Fruit fly (Drosophila melanogaster) whole organism, prepupa: ENCODE data around the gene CG33941.

Source experiments
- Blimp-1 ChIP-seq: fragments of 200-800 bp; sonication (Bioruptor generic); optimal IDR thresholded peaks from 3 replicates; lab custom pipeline; 2017; ENCODE audit warnings: missing biosample characterization, missing genetic modification characterization, mild to moderate bottlenecking, moderate library complexity, missing genetic modification reagents
- CG10631 ChIP-seq: fragments of 200-800 bp; sonication (Bioruptor generic); optimal IDR thresholded peaks from 2 replicates; lab custom pipeline; 2016; ENCODE audit warnings: missing biosample characterization, missing genetic modification characterization
- CG10669 ChIP-seq: fragments of 200-800 bp; sonication (Bioruptor generic); optimal IDR thresholded peaks from 3 replicates; lab custom pipeline; 2018; ENCODE audit warnings: missing biosample characterization, mild to moderate bottlenecking, missing genetic modification characterization, moderate library complexity
- CG11294 ChIP-seq: fragments of 200-800 bp; sonication (Bioruptor generic); IDR thresholded peaks from 2 replicates; pipeline ENCODE4 v1.3.6; 2022; ENCODE audit warnings: missing biosample characterization, missing genetic modification characterization
- CG11902 ChIP-seq: fragments of 200-800 bp; sonication (Bioruptor generic); optimal IDR thresholded peaks from 3 replicates; lab custom pipeline; 2016; ENCODE audit warnings: missing biosample characterization, missing genetic modification characterization
- CG1621 ChIP-seq: fragments of 200-800 bp; sonication (Bioruptor generic); optimal IDR thresholded peaks from 3 replicates; lab custom pipeline; 2018; ENCODE audit warnings: missing biosample characterization, mild to moderate bottlenecking, missing genetic modification characterization
- CG16779 ChIP-seq: fragments of 200-800 bp; sonication (Bioruptor generic); optimal IDR thresholded peaks from 3 replicates; lab custom pipeline; 2017; ENCODE audit warnings: missing biosample characterization, mild to moderate bottlenecking, missing genetic modification characterization
- CG3032 ChIP-seq: fragments of 200-800 bp; optimal IDR thresholded peaks from 2 replicates; lab custom pipeline; 2019; ENCODE audit warnings: missing biosample characterization, mild to moderate bottlenecking, missing genetic modification characterization, moderate library complexity
- CG32006 ChIP-seq: fragments of 200-800 bp; sonication (Bioruptor generic); optimal IDR thresholded peaks from 3 replicates; lab custom pipeline; 2017; ENCODE audit warnings: missing biosample characterization, mild to moderate bottlenecking, missing genetic modification characterization
- CG34406 ChIP-seq: fragments of 200-800 bp; sonication (Bioruptor generic); optimal IDR thresholded peaks from 3 replicates; lab custom pipeline; 2016; ENCODE audit warnings: missing biosample characterization, missing genetic modification characterization
- CG3919 ChIP-seq: fragments of 200-800 bp; sonication (Bioruptor generic); optimal IDR thresholded peaks from 3 replicates; lab custom pipeline; 2016; ENCODE audit warnings: missing biosample characterization, missing genetic modification characterization
- CG4318 ChIP-seq: fragments of 200-800 bp; sonication (Bioruptor generic); optimal IDR thresholded peaks from 3 replicates; lab custom pipeline; 2017; ENCODE audit warnings: missing biosample characterization, mild to moderate bottlenecking, missing genetic modification characterization
- CG6163 ChIP-seq: fragments of 200-800 bp; sonication (Bioruptor generic); IDR thresholded peaks from 3 replicates; pipeline ENCODE4 v1.3.6; 2022; ENCODE audit warnings: missing biosample characterization, missing genetic modification characterization
- CG6808 ChIP-seq: fragments of 200-800 bp; sonication (Bioruptor generic); optimal IDR thresholded peaks from 3 replicates; lab custom pipeline; 2017; ENCODE audit warnings: missing biosample characterization, missing genetic modification characterization, mild to moderate bottlenecking, moderate library complexity, missing genetic modification reagents
- CG6854 ChIP-seq: fragments of 200-800 bp; sonication (Bioruptor generic); optimal IDR thresholded peaks from 2 replicates; lab custom pipeline; 2017; ENCODE audit warnings: missing biosample characterization, mild to moderate bottlenecking, missing genetic modification characterization
- CG7368 ChIP-seq: fragments of 200-800 bp; sonication (Bioruptor generic); optimal IDR thresholded peaks from 3 replicates; lab custom pipeline; 2016; ENCODE audit warnings: missing biosample characterization, missing genetic modification characterization
- CG8319 ChIP-seq: fragments of 200-800 bp; sonication (Bioruptor generic); optimal IDR thresholded peaks from 3 replicates; lab custom pipeline; 2016; ENCODE audit warnings: missing biosample characterization, missing genetic modification characterization
- CG8632 ChIP-seq: fragments of 200-800 bp; sonication (Bioruptor generic); optimal IDR thresholded peaks from 3 replicates; lab custom pipeline; 2016; ENCODE audit warnings: missing biosample characterization, missing genetic modification characterization
- Eip75B ChIP-seq: fragments of 200-800 bp; sonication (Bioruptor generic); optimal IDR thresholded peaks from 3 replicates; lab custom pipeline; 2016; ENCODE audit warnings: missing biosample characterization, missing genetic modification characterization
- Eip78C ChIP-seq: fragments of 200-800 bp; sonication (Bioruptor generic); peaks from one replicate; lab custom pipeline; 2016; ENCODE audit warnings: missing biosample characterization, missing genetic modification characterization
- Ets21C ChIP-seq: fragments of 200-800 bp; sonication (Bioruptor generic); optimal IDR thresholded peaks from 3 replicates; lab custom pipeline; 2016; ENCODE audit warnings: missing biosample characterization, missing genetic modification characterization
- Ets96B ChIP-seq: fragments of 200-800 bp; optimal IDR thresholded peaks from 2 replicates; lab custom pipeline; 2019; ENCODE audit warnings: missing biosample characterization, mild to moderate bottlenecking, missing genetic modification characterization, moderate library complexity
- Hr38 ChIP-seq: sonication (Bioruptor generic); optimal IDR thresholded peaks from 2 replicates; lab custom pipeline; 2016; ENCODE audit warnings: missing biosample characterization, missing genetic modification characterization
- Hr39 ChIP-seq: fragments of 200-800 bp; sonication (Bioruptor generic); optimal IDR thresholded peaks from 2 replicates; lab custom pipeline; 2016; ENCODE audit warnings: missing biosample characterization, missing genetic modification characterization
- Hr4 ChIP-seq: fragments of 200-800 bp; sonication (Bioruptor generic); optimal IDR thresholded peaks from 3 replicates; lab custom pipeline; 2016; ENCODE audit warnings: missing biosample characterization, missing genetic modification characterization
- Met ChIP-seq: fragments of 200-800 bp; sonication (Bioruptor generic); optimal IDR thresholded peaks from 3 replicates; lab custom pipeline; 2016; ENCODE audit warnings: missing biosample characterization, missing genetic modification characterization
- OdsH ChIP-seq: fragments of 200-800 bp; sonication (Bioruptor generic); optimal IDR thresholded peaks from 3 replicates; lab custom pipeline; 2016; ENCODE audit warnings: missing biosample characterization, missing genetic modification characterization
- Smox ChIP-seq: fragments of 200-800 bp; sonication (Bioruptor generic); optimal IDR thresholded peaks from 3 replicates; lab custom pipeline; 2016; ENCODE audit warnings: missing biosample characterization, missing genetic modification characterization
- Sox14 ChIP-seq: fragments of 200-800 bp; sonication (Bioruptor generic); optimal IDR thresholded peaks from 3 replicates; lab custom pipeline; 2016; ENCODE audit warnings: missing biosample characterization, missing genetic modification characterization
- Sox15 ChIP-seq: fragments of 200-800 bp; sonication (Bioruptor generic); optimal IDR thresholded peaks from 3 replicates; lab custom pipeline; 2016; ENCODE audit warnings: missing biosample characterization, missing genetic modification characterization
- achi ChIP-seq: fragments of 200-800 bp; sonication (Bioruptor generic); optimal IDR thresholded peaks from 3 replicates; lab custom pipeline; 2016; ENCODE audit warnings: missing biosample characterization, missing genetic modification characterization
- acj6 ChIP-seq: fragments of 200-800 bp; sonication (Bioruptor generic); optimal IDR thresholded peaks from 3 replicates; lab custom pipeline; 2016; ENCODE audit warnings: missing biosample characterization, missing genetic modification characterization
- dsx ChIP-seq: fragments of 200-800 bp; optimal IDR thresholded peaks from 3 replicates; lab custom pipeline; 2019; ENCODE audit warnings: missing biosample characterization, mild to moderate bottlenecking, missing genetic modification characterization, moderate library complexity; ENCODE audit not compliant: poor library complexity, severe bottlenecking
- esn ChIP-seq: fragments of 200-800 bp; sonication (Bioruptor generic); optimal IDR thresholded peaks from 2 replicates; lab custom pipeline; 2016; ENCODE audit warnings: missing biosample characterization, mild to moderate bottlenecking, missing genetic modification characterization, moderate library complexity
- fd85E ChIP-seq: fragments of 200-800 bp; sonication (Bioruptor generic); optimal IDR thresholded peaks from 3 replicates; lab custom pipeline; 2016; ENCODE audit warnings: missing biosample characterization, missing genetic modification characterization
- fkh ChIP-seq: fragments of 200-800 bp; sonication (Bioruptor generic); optimal IDR thresholded peaks from 3 replicates; lab custom pipeline; 2017; ENCODE audit warnings: missing biosample characterization, mild to moderate bottlenecking, missing genetic modification characterization, moderate library complexity
- lz ChIP-seq: fragments of 200-800 bp; sonication (Bioruptor generic); optimal IDR thresholded peaks from 3 replicates; lab custom pipeline; 2016; ENCODE audit warnings: missing biosample characterization, missing genetic modification characterization
- net ChIP-seq: fragments of 200-800 bp; sonication (Bioruptor generic); optimal IDR thresholded peaks from 3 replicates; lab custom pipeline; 2016; ENCODE audit warnings: missing biosample characterization, missing genetic modification characterization
- pdm3 ChIP-seq: fragments of 200-800 bp; sonication (Bioruptor generic); optimal IDR thresholded peaks from 3 replicates; lab custom pipeline; 2016; ENCODE audit warnings: missing biosample characterization, missing genetic modification characterization
- ss ChIP-seq, 2 experiments: fragments of 200-800 bp; sonication (Bioruptor generic); optimal IDR thresholded peaks; 2 replicates in 1 of 2; 3 replicates in 1 of 2; lab custom pipeline; 2017 to 2018; ENCODE audit warnings: mild to moderate bottlenecking in 2 of 2, missing biosample characterization in 2 of 2, missing genetic modification characterization in 2 of 2, moderate library complexity in 1 of 2
- svp ChIP-seq: fragments of 200-800 bp; sonication (Bioruptor generic); peaks from one replicate; lab custom pipeline; 2016; ENCODE audit warnings: missing biosample characterization, missing genetic modification characterization
- topi ChIP-seq: fragments of 200-800 bp; sonication (Bioruptor generic); optimal IDR thresholded peaks from 3 replicates; lab custom pipeline; 2016; ENCODE audit warnings: missing biosample characterization, missing genetic modification characterization

Gene CG33941

dm6 chr4:502510-503087 lies 35.3 kb downstream of the CG33941 start:
- peak; percentile 41 to 42 for TF ChIP-seq ss (GFP tag; optimal IDR thresholded peaks at IDR 0.05; lab: Kevin White, UChicago)
- peak; percentile 29 for TF ChIP-seq CG1621 (tag; lab: Kevin White, UChicago)
- TF ChIP-seq CG6808 (GFP tag; lab: Kevin White, UChicago): peak; percentile 26
- peak; percentile 13 for TF ChIP-seq Eip78C (GFP tag; lab: Kevin White, UChicago)
- no peak for TF ChIP-seq esn
- TF ChIP-seq, all 60 proteins: peak for 4

- no peak for TF ChIP-seq dsx (GFP tag; lab: Kevin White, UChicago)
- TF ChIP-seq CG8319 (GFP tag; lab: Kevin White, UChicago): no peak
- TF ChIP-seq Ets21C: no peak
- TF ChIP-seq CG34406 (GFP tag; lab: Kevin White, UChicago): no peak
- peak; percentile 47 for TF ChIP-seq CG7368
- no peak for TF ChIP-seq Hr39
- peak; percentile 46; the same call in 2 of the 3 replicates for TF ChIP-seq CG6163 (GFP tag; lab: Robert Waterston, UW)
- no peak for TF ChIP-seq CG1621 (tag; lab: Kevin White, UChicago)
- TF ChIP-seq fd85E (GFP tag; lab: Kevin White, UChicago): no peak
- TF ChIP-seq Eip75B (GFP tag; lab: Kevin White, UChicago): no peak
- TF ChIP-seq Sox15 (GFP tag; lab: Kevin White, UChicago): no peak
- TF ChIP-seq svp (GFP tag; lab: Kevin White, UChicago): no peak
- TF ChIP-seq achi (GFP tag; lab: Kevin White, UChicago): no peak
- TF ChIP-seq Blimp-1: no peak
- no peak for TF ChIP-seq CG10631
- TF ChIP-seq fkh (GFP tag; lab: Kevin White, UChicago): peak; percentile 49
- peak; percentile 31 for TF ChIP-seq CG6808 (GFP tag; lab: Kevin White, UChicago)
- TF ChIP-seq Sox14 (GFP tag; lab: Kevin White, UChicago): no peak
- TF ChIP-seq Ets96B (tag; lab: Kevin White, UChicago): no peak
- TF ChIP-seq lz (GFP tag; lab: Kevin White, UChicago): no peak
- no peak for TF ChIP-seq CG4318 (GFP tag; lab: Kevin White, UChicago)
- no peak for TF ChIP-seq Smox (GFP tag; lab: Kevin White, UChicago)
- TF ChIP-seq topi: no peak
- TF ChIP-seq CG11294 (GFP tag; lab: Robert Waterston, UW): no peak
- no peak for TF ChIP-seq net (GFP tag; lab: Kevin White, UChicago)
- no peak for TF ChIP-seq OdsH (GFP tag; lab: Kevin White, UChicago)
- TF ChIP-seq CG8632 (GFP tag; lab: Kevin White, UChicago): no peak
- no peak for TF ChIP-seq CG11902 (GFP tag; lab: Kevin White, UChicago)
- no peak for TF ChIP-seq acj6 (GFP tag; lab: Kevin White, UChicago)
- no peak for TF ChIP-seq Hr38 (GFP tag; lab: Kevin White, UChicago)
- no peak for TF ChIP-seq Hr4
- TF ChIP-seq Eip78C (GFP tag; lab: Kevin White, UChicago): peak; percentile 5
- TF ChIP-seq CG3032 (tag; lab: Kevin White, UChicago): no peak
- TF ChIP-seq pdm3 (GFP tag; lab: Kevin White, UChicago): no peak
- peak; percentile 73 for TF ChIP-seq CG3919 (GFP tag; lab: Kevin White, UChicago)
- no peak for TF ChIP-seq CG32006
- no peak for TF ChIP-seq CG6854 (GFP tag; lab: Kevin White, UChicago)
- no peak for TF ChIP-seq CG16779 (tag; lab: Kevin White, UChicago)
- no peak for TF ChIP-seq CG10669 (GFP tag; lab: Kevin White, UChicago)
- TF ChIP-seq Met (GFP tag; lab: Kevin White, UChicago): no peak
Observed at dm6 chr4:505112-505619, 37.9 kb downstream of the CG33941 start.
